Worm (Caenorhabditis elegans) whole organism, early embryonic: ENCODE measurements around the gene F25B4.7.

Experiments used
- B0310.2 ChIP-seq: sonication (generic microtip); optimal IDR thresholded peaks from 2 replicates; lab custom pipeline; 2016; ENCODE audit warnings: mild to moderate bottlenecking, missing genetic modification characterization, missing compliant biosample characterization
- aly-1 ChIP-seq: sonication (generic microtip); optimal IDR thresholded peaks from 2 replicates; lab custom pipeline; 2016; ENCODE audit warnings: missing genetic modification characterization, missing compliant biosample characterization
- ceh-13 ChIP-seq: fragments of 200-800 bp; sonication (Bioruptor generic); optimal IDR thresholded peaks from 2 replicates; lab custom pipeline; 2018; ENCODE audit warnings: mild to moderate bottlenecking, missing genetic modification characterization, missing compliant biosample characterization
- flt-1 ChIP-seq: fragments of 200-800 bp; sonication (Bioruptor generic); IDR thresholded peaks from 2 replicates; pipeline ENCODE4 v1.3.6; 2022; ENCODE audit warnings: missing genetic modification characterization, missing compliant biosample characterization
- hmg-4 ChIP-seq: fragments of 200-800 bp; sonication (Bioruptor generic); optimal IDR thresholded peaks from 2 replicates; lab custom pipeline; 2018; ENCODE audit warnings: mild to moderate bottlenecking, missing genetic modification characterization, missing compliant biosample characterization
- hnd-1 ChIP-seq: sonication (generic microtip); optimal IDR thresholded peaks from 2 replicates; lab custom pipeline; 2016; ENCODE audit warnings: missing genetic modification characterization, missing compliant biosample characterization
- scrt-1 ChIP-seq: fragments of 200-800 bp; sonication (Bioruptor generic); IDR thresholded peaks from 2 replicates; pipeline ENCODE4 v1.3.6; 2022; ENCODE audit warnings: missing genetic modification characterization, missing compliant biosample characterization
- sea-1 ChIP-seq: fragments of 200-800 bp; sonication (Bioruptor generic); conservative IDR thresholded peaks from 2 replicates; pipeline ENCODE4 v1.3.6; 2022; ENCODE audit warnings: missing genetic modification characterization, missing compliant biosample characterization
- tbx-11 ChIP-seq: fragments of 200-800 bp; sonication (Bioruptor generic); IDR thresholded peaks from 2 replicates; pipeline ENCODE4 v1.3.6; 2022; ENCODE audit warnings: missing genetic modification characterization, missing compliant biosample characterization
- tbx-37 ChIP-seq: fragments of 200-800 bp; sonication (Bioruptor generic); conservative IDR thresholded peaks from 2 replicates; pipeline ENCODE4 v1.3.6; 2022; ENCODE audit warnings: missing genetic modification reagents, missing genetic modification characterization, missing compliant biosample characterization

DNA sequence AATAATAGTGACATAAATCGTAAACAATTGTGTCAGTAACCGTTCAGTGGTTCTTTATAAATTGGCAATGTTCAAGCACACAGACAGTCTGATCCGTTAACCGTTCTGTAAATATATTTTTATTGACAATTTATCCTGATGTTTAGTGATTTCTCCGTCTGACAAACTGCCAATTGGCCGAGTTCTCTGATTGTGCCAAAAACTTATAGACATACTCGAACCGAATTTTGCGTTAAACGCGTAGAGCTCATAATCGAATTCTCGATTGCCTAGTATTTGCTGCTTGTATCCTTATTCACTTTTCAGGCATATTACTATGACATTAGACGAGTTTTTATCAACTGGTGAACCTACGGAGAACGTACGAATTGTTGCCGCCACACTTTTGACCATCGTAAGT is 42.9 kb downstream of the F25B4.7 start, which contains the start of gene srx-117:
- no peak for TF ChIP-seq sea-1 (GFP tag; lab: Robert Waterston, UW)
- no peak for TF ChIP-seq hnd-1
- no peak for TF ChIP-seq scrt-1 (GFP tag; lab: Robert Waterston, UW)
- no peak for TF ChIP-seq B0310.2 (tag; lab: Kevin White, UChicago)
- TF ChIP-seq tbx-37 (GFP tag; lab: Robert Waterston, UW): no peak
- no peak for TF ChIP-seq ceh-13 (GFP tag; lab: Kevin White, UChicago)
- TF ChIP-seq tbx-11 (GFP tag; lab: Robert Waterston, UW): no peak
- no peak for TF ChIP-seq aly-1 (tag; lab: Kevin White, UChicago)
- no peak for TF ChIP-seq hmg-4 (GFP tag; lab: Kevin White, UChicago)
- no peak for TF ChIP-seq flt-1 (GFP tag; lab: Robert Waterston, UW)
